Worm (Caenorhabditis elegans) whole organism, midembryonic: ENCODE data around the gene unc-93.
A peak's percentile ranks its signal among the peaks of the same experiment; 100 is the strongest.

Experiments used
- T22C8.4 ChIP-seq: fragments of 200-800 bp; sonication (Bioruptor generic); IDR thresholded peaks from 2 replicates; pipeline ENCODE4 v1.3.6; 2022; ENCODE audit warnings: missing genetic modification characterization, missing compliant biosample characterization
- cog-1 ChIP-seq: sonication (generic microtip); optimal IDR thresholded peaks from 2 replicates; lab custom pipeline; 2016; ENCODE audit warnings: missing genetic modification characterization, missing compliant biosample characterization
- flt-1 ChIP-seq: fragments of 200-800 bp; sonication (Bioruptor generic); IDR thresholded peaks from 2 replicates; pipeline ENCODE4 v1.3.6; 2022; ENCODE audit warnings: missing genetic modification characterization, missing compliant biosample characterization
- klf-2 ChIP-seq: fragments of 200-800 bp; sonication (Bioruptor generic); conservative IDR thresholded peaks from 2 replicates; pipeline ENCODE4 v1.3.6; 2022; ENCODE audit warnings: missing genetic modification reagents, missing genetic modification characterization, missing compliant biosample characterization
- med-1 ChIP-seq: sonication (generic microtip); optimal IDR thresholded peaks from 2 replicates; lab custom pipeline; 2017; ENCODE audit warnings: missing genetic modification characterization, mild to moderate bottlenecking, missing compliant biosample characterization, antibody characterized with exemption, missing genetic modification reagents; ENCODE audit not compliant: insufficient read depth
- ref-1 ChIP-seq: fragments of 200-800 bp; sonication (Bioruptor generic); conservative IDR thresholded peaks from 2 replicates; pipeline ENCODE4 v1.3.6; 2022; ENCODE audit warnings: missing genetic modification reagents, missing genetic modification characterization, missing compliant biosample characterization
- tab-1 ChIP-seq: fragments of 200-800 bp; sonication (Bioruptor generic); IDR thresholded peaks from 2 replicates; pipeline ENCODE4 v1.3.6; 2022; ENCODE audit warnings: missing genetic modification characterization, missing compliant biosample characterization
- ztf-23 ChIP-seq: fragments of 200-800 bp; sonication (Bioruptor generic); IDR thresholded peaks from 2 replicates; pipeline ENCODE4 v1.3.6; 2022; ENCODE audit warnings: missing genetic modification reagents, missing genetic modification characterization, missing compliant biosample characterization
- ztf-29 ChIP-seq: fragments of 200-800 bp; sonication (Bioruptor generic); IDR thresholded peaks from 2 replicates; pipeline ENCODE4 v1.3.6; 2022; ENCODE audit warnings: missing genetic modification reagents, missing genetic modification characterization, missing compliant biosample characterization

unc-93 gene

ce11 chrIII:3644075-3644474 lies at the start of gene unc-93:
unc-93 (plus strand) TSS chrIII:3644375.
- TF ChIP-seq tab-1 (GFP tag; lab: Robert Waterston, UW) (no peak), klf-2 (no peak), flt-1 (GFP tag; lab: Robert Waterston, UW) (no peak), ztf-23 (GFP tag; lab: Robert Waterston, UW) (no peak), ref-1 (GFP tag; lab: Robert Waterston, UW) (no peak), med-1 (no peak)

- no peak for TF ChIP-seq tab-1 (GFP tag; lab: Robert Waterston, UW)
- TF ChIP-seq klf-2, result no peak
- no peak for TF ChIP-seq T22C8.4
- TF ChIP-seq ztf-23 (GFP tag; lab: Robert Waterston, UW), result no peak
- no peak for TF ChIP-seq cog-1 (tag; lab: Kevin White, UChicago)
Observed at ce11 chrIII:3594681-3595080, 49.5 kb upstream of the unc-93 start.

ce11 chrIII:3601271-3601670 lies 42.9 kb upstream of the unc-93 start:
- TF ChIP-seq klf-2 (no peak), ztf-23 (GFP tag; lab: Robert Waterston, UW) (no peak), T22C8.4 (no peak), ztf-29 (GFP tag; lab: Robert Waterston, UW) (no peak), cog-1 (tag; lab: Kevin White, UChicago) (no peak), flt-1 (GFP tag; lab: Robert Waterston, UW) (no peak), ref-1 (GFP tag; lab: Robert Waterston, UW) (no peak), tab-1 (GFP tag; lab: Robert Waterston, UW) (no peak), med-1 (no peak)

- TF ChIP-seq klf-2, result no peak
- TF ChIP-seq T22C8.4, result no peak
- TF ChIP-seq ztf-29 (GFP tag; lab: Robert Waterston, UW), result no peak
- TF ChIP-seq med-1, result no peak
- no peak for TF ChIP-seq tab-1 (GFP tag; lab: Robert Waterston, UW)
- TF ChIP-seq flt-1 (GFP tag; lab: Robert Waterston, UW), result no peak
- TF ChIP-seq ref-1 (GFP tag; lab: Robert Waterston, UW), result no peak
Observed at ce11 chrIII:3605681-3606080, 38.5 kb upstream of the unc-93 start.

ce11 chrIII:3612387-3612786 lies 31.8 kb upstream of the unc-93 start:
- 0 out of 2 replicates have a peak, but pooled peaks have one; percentile 44 for TF ChIP-seq ztf-23 (GFP tag; lab: Robert Waterston, UW)
- no peak for TF ChIP-seq T22C8.4

- TF ChIP-seq ztf-23 (GFP tag; lab: Robert Waterston, UW) (no peak), flt-1 (GFP tag; lab: Robert Waterston, UW) (no peak), med-1 (no peak), ztf-29 (GFP tag; lab: Robert Waterston, UW) (no peak), cog-1 (tag; lab: Kevin White, UChicago) (no peak), tab-1 (GFP tag; lab: Robert Waterston, UW) (no peak), klf-2 (no peak), ref-1 (GFP tag; lab: Robert Waterston, UW) (no peak), T22C8.4 (no peak)
Observed at ce11 chrIII:3612882-3613479, 31.2 kb upstream of the unc-93 start.

ce11 chrIII:3619621-3620261 lies 24.4 kb upstream of the unc-93 start:
- TF ChIP-seq T22C8.4, result no peak
- no peak for TF ChIP-seq tab-1 (GFP tag; lab: Robert Waterston, UW)
- TF ChIP-seq ztf-29 (GFP tag; lab: Robert Waterston, UW), result no peak
- TF ChIP-seq med-1, result no peak

ce11 chrIII:3620652-3621051 lies 23.5 kb upstream of the unc-93 start:
- no peak for TF ChIP-seq ztf-29 (GFP tag; lab: Robert Waterston, UW)
- 0 out of 2 replicates have a peak, but pooled peaks have one; percentile 55 for TF ChIP-seq ref-1 (GFP tag; lab: Robert Waterston, UW)
- TF ChIP-seq tab-1 (GFP tag; lab: Robert Waterston, UW), result no peak
- TF ChIP-seq flt-1 (GFP tag; lab: Robert Waterston, UW), result peak; percentile 70; the same call in 1 of the 2 replicates
- TF ChIP-seq T22C8.4, result no peak
- no peak for TF ChIP-seq klf-2
- no peak for TF ChIP-seq cog-1 (tag; lab: Kevin White, UChicago)
- TF ChIP-seq med-1, result no peak
- TF ChIP-seq ztf-23 (GFP tag; lab: Robert Waterston, UW), result peak; percentile 83

- no peak for TF ChIP-seq tab-1 (GFP tag; lab: Robert Waterston, UW)
- no peak for TF ChIP-seq ztf-23 (GFP tag; lab: Robert Waterston, UW)
- no peak for TF ChIP-seq ref-1 (GFP tag; lab: Robert Waterston, UW)
- no peak for TF ChIP-seq flt-1 (GFP tag; lab: Robert Waterston, UW)
- TF ChIP-seq klf-2, result no peak
- no peak for TF ChIP-seq T22C8.4
- no peak for TF ChIP-seq ztf-29 (GFP tag; lab: Robert Waterston, UW)
- TF ChIP-seq med-1, result no peak
- no peak for TF ChIP-seq cog-1 (tag; lab: Kevin White, UChicago)
Observed at ce11 chrIII:3621211-3621897, 22.8 kb upstream of the unc-93 start.

ce11 chrIII:3623772-3624171 lies 20.4 kb upstream of the unc-93 start:
- TF ChIP-seq flt-1 (GFP tag; lab: Robert Waterston, UW) (no peak), klf-2 (no peak), T22C8.4 (no peak), cog-1 (tag; lab: Kevin White, UChicago) (no peak), ref-1 (GFP tag; lab: Robert Waterston, UW) (no peak), tab-1 (GFP tag; lab: Robert Waterston, UW) (no peak), ztf-23 (GFP tag; lab: Robert Waterston, UW) (no peak), ztf-29 (GFP tag; lab: Robert Waterston, UW) (no peak), med-1 (no peak)
